Worm (Caenorhabditis elegans): ENCODE results near the gene Y67H2A.7.

The Y67H2A.7 gene

DNA sequence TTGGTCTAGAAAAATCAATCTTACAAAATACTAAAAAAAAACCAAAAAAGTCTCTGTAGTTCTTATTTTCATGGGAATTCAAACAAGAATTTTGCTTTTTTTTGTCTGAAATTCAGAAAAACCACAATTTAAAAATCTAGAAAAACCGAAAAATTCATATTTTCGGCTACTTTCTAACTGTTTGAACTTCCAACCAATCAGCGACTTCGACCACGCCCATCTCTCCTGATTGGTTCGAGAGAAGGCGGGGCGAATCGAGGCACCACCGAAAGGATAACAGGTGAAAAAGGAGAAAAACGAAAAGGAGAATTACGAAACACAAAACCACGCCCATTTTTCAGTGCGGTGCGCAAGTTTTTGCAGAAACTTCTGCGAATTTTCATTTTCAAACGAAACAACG lies 1.2 kb downstream of the Y67H2A.7 start (continued):
- TF ChIP-seq egrh-3 (GFP tag; IDR thresholded peaks at IDR 0.05) = no peak
- TF ChIP-seq pbrm-1 (GFP tag; IDR thresholded peaks at IDR 0.05) = no peak
- TF ChIP-seq xnd-1 (tag; optimal IDR thresholded peaks at IDR 0.05) = no peak
- no peak for TF ChIP-seq F52B5.7 (tag; optimal IDR thresholded peaks at IDR 0.05)

DNA sequence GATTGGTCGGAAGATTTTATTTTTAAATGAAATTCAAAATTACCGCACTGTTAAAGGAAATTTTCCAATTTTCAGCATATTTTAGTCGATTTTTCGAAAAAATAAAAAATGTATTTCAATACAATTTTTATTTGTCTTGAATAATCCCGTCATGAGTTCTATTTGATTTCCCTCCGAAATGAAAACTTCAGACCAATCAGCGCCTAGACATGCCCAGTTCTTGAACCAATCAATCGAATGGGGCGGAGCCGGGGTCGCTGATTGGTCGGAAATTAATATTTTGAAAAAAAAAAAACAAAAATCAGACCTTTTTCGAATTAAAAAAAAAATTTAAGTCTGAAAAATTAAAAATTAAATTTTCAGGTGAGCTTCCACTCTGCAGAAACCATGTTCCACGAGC lies 6.1 kb downstream of the Y67H2A.7 start:
- TF ChIP-seq mcd-1 (GFP tag; IDR thresholded peaks at IDR 0.05) (no peak), ceh-27 (GFP tag; optimal IDR thresholded peaks at IDR 0.05) (no peak), F23B12.7 (tag; optimal IDR thresholded peaks at IDR 0.05; ENCODE audit: insufficient read depth) (no peak), snpc-1.1 (tag; optimal IDR thresholded peaks at IDR 0.05; ENCODE audit: insufficient read depth) (no peak), ets-4 (GFP tag; optimal IDR thresholded peaks at IDR 0.05) (no peak), Y95B8A.8 (GFP tag; IDR thresholded peaks at IDR 0.05) (no peak), C17E4.6 (GFP tag; IDR thresholded peaks at IDR 0.05) (no peak), rcor-1 (GFP tag; IDR thresholded peaks at IDR 0.05) (no peak), ztf-6 (GFP tag; IDR thresholded peaks at IDR 0.05) (no peak), B0261.1 (tag; optimal IDR thresholded peaks at IDR 0.05) (no peak), nhr-90 (tag; optimal IDR thresholded peaks at IDR 0.05) (no peak), ztf-3 (GFP tag; optimal IDR thresholded peaks at IDR 0.05) (no peak), nfyb-1 (GFP tag; IDR thresholded peaks at IDR 0.05) (no peak), xnd-1 (tag; optimal IDR thresholded peaks at IDR 0.05) (no peak), F22D6.2 (tag; optimal IDR thresholded peaks at IDR 0.05) (no peak), lin-54 (GFP tag; optimal IDR thresholded peaks at IDR 0.05) (no peak), pha-4 (tag; optimal IDR thresholded peaks at IDR 0.05) (no peak), B0336.3 (GFP tag; IDR thresholded peaks at IDR 0.05) (no peak), lin-26 (GFP tag; IDR thresholded peaks at IDR 0.05) (no peak), Y53F4B.3 (GFP tag; IDR thresholded peaks at IDR 0.05) (no peak)

DNA sequence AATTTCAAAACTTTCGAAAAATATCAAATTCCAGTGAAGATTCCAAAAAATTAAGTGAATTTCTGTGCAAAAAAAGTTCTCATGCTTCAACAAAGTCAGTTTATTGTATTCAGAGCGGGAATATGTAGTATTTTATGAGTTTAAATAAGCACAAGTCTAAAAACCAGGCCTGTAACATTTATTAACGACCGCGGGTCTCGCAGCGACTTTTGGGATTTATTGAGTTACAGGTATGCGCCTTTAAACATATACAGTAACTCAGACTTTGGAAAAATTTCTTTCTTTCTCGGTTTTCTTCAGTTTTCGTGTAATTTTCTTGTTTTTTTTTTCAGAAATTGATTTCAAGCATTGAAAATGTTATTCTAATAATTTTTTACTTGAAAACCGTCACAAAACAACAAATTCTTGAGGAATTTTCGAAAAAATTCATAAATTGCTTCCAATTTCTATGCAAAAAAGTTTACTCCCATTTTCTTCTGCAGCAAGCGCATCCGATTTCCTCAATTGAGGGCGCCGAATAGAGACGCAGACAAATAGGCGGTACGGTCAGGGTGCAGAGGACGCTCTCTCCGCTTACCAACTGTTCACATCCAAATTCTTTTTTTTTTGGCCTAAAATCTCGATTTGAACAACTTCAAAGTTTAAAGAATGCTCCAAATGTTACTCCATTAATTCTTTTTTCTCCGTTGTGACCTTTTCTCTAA lies 7.9 kb downstream of the Y67H2A.7 start:
- TF ChIP-seq pbrm-1 (GFP tag; IDR thresholded peaks at IDR 0.05) (no peak), madf-8 (GFP tag; conservative IDR thresholded peaks at IDR 0.05) (peak; percentile 100), ztf-18 (tag; optimal IDR thresholded peaks at IDR 0.05) (no peak), F52B5.7 (tag; optimal IDR thresholded peaks at IDR 0.05) (no peak), F49E8.2 (tag; optimal IDR thresholded peaks at IDR 0.05; ENCODE audit: insufficient read depth) (peak; percentile 55), mcd-1 (GFP tag; IDR thresholded peaks at IDR 0.05) (0 out of 2 replicates have a peak, but pooled peaks have one; percentile 31), ceh-91 (GFP tag; IDR thresholded peaks at IDR 0.05) (peak; percentile 75), madf-10 (tag; optimal IDR thresholded peaks at IDR 0.05) (no peak), dpl-1 (GFP tag; optimal IDR thresholded peaks at IDR 0.05) (peak; percentile 16), cebp-1 (GFP tag; IDR thresholded peaks at IDR 0.05) (no peak), cebp-1 (tag; optimal IDR thresholded peaks at IDR 0.05) (peak; percentile 3), ekl-4 (GFP tag; IDR thresholded peaks at IDR 0.05) (no peak), him-1 (tag; optimal IDR thresholded peaks at IDR 0.05) (no peak), snpc-1.3 (tag; optimal IDR thresholded peaks at IDR 0.05; ENCODE audit: insufficient read depth) (peak; percentile 16), xnd-1 (tag; optimal IDR thresholded peaks at IDR 0.05) (peak; percentile 99), efl-1 (GFP tag; optimal IDR thresholded peaks at IDR 0.05) (peak; percentile 37), Y53G8AR.9 (GFP tag; conservative IDR thresholded peaks at IDR 0.05) (peak; percentile 54; the same call in 1 of the 2 replicates), F33H1.4 (GFP tag; IDR thresholded peaks at IDR 0.05) (peak; percentile 96), nhr-80 (tag; optimal IDR thresholded peaks at IDR 0.05) (peak; percentile 5), athp-1 (tag; optimal IDR thresholded peaks at IDR 0.05) (no peak), hsf-1 (GFP tag; IDR thresholded peaks at IDR 0.05) (peak; percentile 52; the same call in 1 of the 2 replicates), lin-54 (GFP tag; optimal IDR thresholded peaks at IDR 0.05) (peak; percentile 4), hmg-1.2 (GFP tag; IDR thresholded peaks at IDR 0.05) (peak; percentile 26; the same call in 1 of the 2 replicates), nfyb-1 (GFP tag; IDR thresholded peaks at IDR 0.05) (peak; percentile 10; the same call in 1 of the 2 replicates), D2030.7 (GFP tag; IDR thresholded peaks at IDR 0.05) (peak; percentile 41; the same call in 1 of the 2 replicates), madf-6 (GFP tag; IDR thresholded peaks at IDR 0.05) (peak; percentile 100), lsl-1 (GFP tag; optimal IDR thresholded peaks at IDR 0.05) (peak; percentile 83)
